Fruit fly (Drosophila melanogaster) whole organism, embryonic: ENCODE results near the gene CG44838.

Source experiments
- Aef1 ChIP-seq: fragments of 200-800 bp; sonication (Bioruptor generic); IDR thresholded peaks from 3 replicates; pipeline ENCODE4 v1.3.6; 2022; ENCODE audit warnings: missing biosample characterization, missing genetic modification characterization
- Bgb ChIP-seq: fragments of 200-800 bp; sonication (Bioruptor generic); IDR thresholded peaks from 2 replicates; pipeline ENCODE4 v1.3.6; 2022; ENCODE audit warnings: missing biosample characterization, missing genetic modification characterization; ENCODE audit not compliant: partially characterized antibody
- Bteb2 ChIP-seq: fragments of 200-800 bp; sonication (Bioruptor generic); optimal IDR thresholded peaks from 2 replicates; lab custom pipeline; 2016; ENCODE audit warnings: missing biosample characterization, missing genetic modification characterization
- CG10267 ChIP-seq: fragments of 200-800 bp; sonication (Bioruptor generic); optimal IDR thresholded peaks from 2 replicates; lab custom pipeline; 2018; ENCODE audit warnings: missing biosample characterization, mild to moderate bottlenecking, missing genetic modification characterization, moderate library complexity
- CG10543 ChIP-seq: fragments of 200-800 bp; sonication (Bioruptor generic); optimal IDR thresholded peaks from 3 replicates; lab custom pipeline; 2017; ENCODE audit warnings: missing biosample characterization, mild to moderate bottlenecking, missing genetic modification characterization, moderate library complexity
- CG11247 ChIP-seq: fragments of 200-800 bp; sonication (Bioruptor generic); IDR thresholded peaks from 2 replicates; pipeline ENCODE4 v1.3.6; 2022; ENCODE audit warnings: missing biosample characterization, missing genetic modification characterization
- CG12659 ChIP-seq: fragments of 200-800 bp; sonication (Bioruptor generic); optimal IDR thresholded peaks from 3 replicates; lab custom pipeline; 2017; ENCODE audit warnings: mild to moderate bottlenecking, missing biosample characterization, missing genetic modification reagents, missing genetic modification characterization
- CG13624 ChIP-seq: fragments of 200-800 bp; sonication (Bioruptor generic); optimal IDR thresholded peaks from 2 replicates; lab custom pipeline; 2016; ENCODE audit warnings: missing biosample characterization, missing genetic modification characterization
- CG14667 ChIP-seq: fragments of 200-800 bp; sonication (Bioruptor generic); IDR thresholded peaks from 2 replicates; pipeline ENCODE4 v1.3.6; 2022; ENCODE audit warnings: missing biosample characterization, missing genetic modification characterization
- CG15514 ChIP-seq: fragments of 200-800 bp; sonication (Bioruptor generic); optimal IDR thresholded peaks from 3 replicates; lab custom pipeline; 2017; ENCODE audit warnings: missing biosample characterization, missing genetic modification characterization, mild to moderate bottlenecking, moderate library complexity, missing genetic modification reagents
- CG15696 ChIP-seq: fragments of 200-800 bp; sonication (Bioruptor generic); optimal IDR thresholded peaks from 2 replicates; lab custom pipeline; 2019; ENCODE audit warnings: missing biosample characterization, mild to moderate bottlenecking, missing genetic modification characterization, moderate library complexity
- CG1602 ChIP-seq: fragments of 200-800 bp; sonication (Bioruptor generic); optimal IDR thresholded peaks from 3 replicates; lab custom pipeline; 2016; ENCODE audit warnings: missing biosample characterization, missing genetic modification characterization
- CG1792 ChIP-seq: fragments of 200-800 bp; sonication (Bioruptor generic); optimal IDR thresholded peaks from 2 replicates; lab custom pipeline; 2016; ENCODE audit warnings: missing biosample characterization, missing genetic modification characterization
- CG2202 ChIP-seq: fragments of 200-800 bp; sonication (Bioruptor generic); optimal IDR thresholded peaks from 2 replicates; lab custom pipeline; 2018; ENCODE audit warnings: missing biosample characterization, mild to moderate bottlenecking, missing genetic modification characterization
- CG2875 ChIP-seq: fragments of 200-800 bp; sonication (Bioruptor generic); optimal IDR thresholded peaks from 2 replicates; lab custom pipeline; 2017; ENCODE audit warnings: missing biosample characterization, mild to moderate bottlenecking, missing genetic modification characterization, missing genetic modification reagents
- CG30431 ChIP-seq: fragments of 200-800 bp; sonication (Bioruptor generic); optimal IDR thresholded peaks from 2 replicates; lab custom pipeline; 2017; ENCODE audit warnings: missing biosample characterization, missing genetic modification characterization
- CG31365 ChIP-seq: fragments of 200-800 bp; sonication (Bioruptor generic); optimal IDR thresholded peaks from 2 replicates; lab custom pipeline; 2018; ENCODE audit warnings: missing biosample characterization, mild to moderate bottlenecking, missing genetic modification characterization
- CG6683 ChIP-seq: fragments of 200-800 bp; sonication (Bioruptor generic); optimal IDR thresholded peaks from 2 replicates; lab custom pipeline; 2017; ENCODE audit warnings: missing biosample characterization, mild to moderate bottlenecking, missing genetic modification characterization, missing genetic modification reagents
- CG6791 ChIP-seq: fragments of 200-800 bp; sonication (Bioruptor generic); IDR thresholded peaks from 3 replicates; pipeline ENCODE4 v1.3.6; 2022; ENCODE audit warnings: missing biosample characterization, missing genetic modification characterization; ENCODE audit not compliant: partially characterized antibody
- CG7372 ChIP-seq: fragments of 200-800 bp; sonication (Bioruptor generic); IDR thresholded peaks from 2 replicates; pipeline ENCODE4 v1.3.6; 2022; ENCODE audit warnings: missing biosample characterization, missing genetic modification characterization
- CG7928 ChIP-seq: fragments of 200-800 bp; sonication (Bioruptor generic); optimal IDR thresholded peaks from 2 replicates; lab custom pipeline; 2017; ENCODE audit warnings: missing biosample characterization, mild to moderate bottlenecking, missing genetic modification characterization
- CG7987 ChIP-seq: fragments of 200-800 bp; sonication (Bioruptor generic); optimal IDR thresholded peaks from 2 replicates; lab custom pipeline; 2018; ENCODE audit warnings: missing biosample characterization, mild to moderate bottlenecking, missing genetic modification characterization, moderate library complexity
- CrebB ChIP-seq: fragments of 200-800 bp; sonication (Bioruptor generic); optimal IDR thresholded peaks from 3 replicates; lab custom pipeline; 2018; ENCODE audit warnings: missing biosample characterization, mild to moderate bottlenecking, missing genetic modification characterization
- Dfd ChIP-seq, 2 experiments: fragments of >200 bp; optimal IDR thresholded peaks; 2 replicates each; lab custom pipeline; 2017; ENCODE audit warnings: missing biosample characterization in 2 of 2, missing genetic modification characterization in 2 of 2
- HLH4C ChIP-seq: fragments of 200-800 bp; sonication (Bioruptor generic); IDR thresholded peaks from 3 replicates; pipeline ENCODE4 v1.3.6; 2022; ENCODE audit warnings: missing biosample characterization, missing genetic modification characterization; ENCODE audit not compliant: partially characterized antibody
- Hmx ChIP-seq: fragments of 200-800 bp; sonication (Bioruptor generic); optimal IDR thresholded peaks from 2 replicates; lab custom pipeline; 2016; ENCODE audit warnings: missing biosample characterization, missing genetic modification characterization
- Lim3 ChIP-seq: fragments of 200-800 bp; sonication (Bioruptor generic); IDR thresholded peaks from 2 replicates; pipeline ENCODE4 v1.3.6; 2022; ENCODE audit warnings: missing biosample characterization, missing genetic modification characterization
- Mrtf ChIP-seq: fragments of 200-800 bp; sonication (Bioruptor generic); IDR thresholded peaks from 3 replicates; pipeline ENCODE4 v1.3.6; 2022; ENCODE audit warnings: missing biosample characterization, missing genetic modification characterization
- NC2β ChIP-seq: fragments of 200-800 bp; sonication (Bioruptor generic); optimal IDR thresholded peaks from 2 replicates; lab custom pipeline; 2016; ENCODE audit warnings: missing biosample characterization, missing genetic modification characterization
- Scr ChIP-seq: fragments of 200-800 bp; sonication (Bioruptor generic); IDR thresholded peaks from 2 replicates; pipeline ENCODE4 v1.3.6; 2022; ENCODE audit warnings: missing biosample characterization, missing genetic modification characterization; ENCODE audit not compliant: partially characterized antibody
- ab ChIP-seq: fragments of 200-800 bp; sonication (Bioruptor generic); optimal IDR thresholded peaks from 2 replicates; lab custom pipeline; 2016; ENCODE audit warnings: missing biosample characterization, missing genetic modification characterization
- ash1 ChIP-seq: fragments of 200-800 bp; sonication (Bioruptor generic); optimal IDR thresholded peaks from 2 replicates; lab custom pipeline; 2018; ENCODE audit warnings: missing biosample characterization, mild to moderate bottlenecking, missing genetic modification characterization
- ato ChIP-seq: fragments of 200-800 bp; sonication (Bioruptor generic); IDR thresholded peaks from 2 replicates; pipeline ENCODE4 v1.3.6; 2022; ENCODE audit warnings: missing biosample characterization, missing genetic modification characterization; ENCODE audit not compliant: partially characterized antibody
- cad ChIP-seq: fragments of >200 bp; optimal IDR thresholded peaks from 2 replicates; lab custom pipeline; 2017; ENCODE audit warnings: missing biosample characterization, missing genetic modification characterization
- dm ChIP-seq: fragments of 200-800 bp; sonication (Bioruptor generic); optimal IDR thresholded peaks from 3 replicates; lab custom pipeline; 2016; ENCODE audit warnings: missing biosample characterization, missing genetic modification characterization
- fu2 ChIP-seq: fragments of 200-800 bp; sonication (Bioruptor generic); optimal IDR thresholded peaks from 2 replicates; lab custom pipeline; 2016; ENCODE audit warnings: missing biosample characterization, missing genetic modification characterization
- gcm ChIP-seq: fragments of 200-800 bp; sonication (Bioruptor generic); optimal IDR thresholded peaks from 2 replicates; lab custom pipeline; 2019; ENCODE audit warnings: missing biosample characterization, mild to moderate bottlenecking, missing genetic modification characterization, moderate library complexity
- grn ChIP-seq: fragments of 200-800 bp; sonication (Bioruptor generic); optimal IDR thresholded peaks from 3 replicates; lab custom pipeline; 2017; ENCODE audit warnings: missing biosample characterization, missing genetic modification characterization
- ken ChIP-seq: fragments of 200-800 bp; sonication (Bioruptor generic); IDR thresholded peaks from 3 replicates; pipeline ENCODE4 v1.3.6; 2022; ENCODE audit warnings: missing biosample characterization, missing genetic modification characterization
- lilli ChIP-seq: fragments of 200-800 bp; sonication (Bioruptor generic); optimal IDR thresholded peaks from 3 replicates; lab custom pipeline; 2016; ENCODE audit warnings: missing biosample characterization, missing genetic modification characterization
- otp ChIP-seq: fragments of 200-800 bp; sonication (Bioruptor generic); IDR thresholded peaks from 3 replicates; pipeline ENCODE4, ENCODE4 v1.3.6; 2022; ENCODE audit warnings: missing biosample characterization, missing genetic modification characterization
- rib ChIP-seq: fragments of 200-800 bp; sonication (Bioruptor generic); IDR thresholded peaks from 2 replicates; pipeline ENCODE4 v1.3.6; 2022; ENCODE audit warnings: missing biosample characterization, missing genetic modification characterization
- slbo ChIP-seq: fragments of 200-800 bp; sonication (Bioruptor generic); IDR thresholded peaks from 2 replicates; pipeline ENCODE4 v1.3.6; 2022; ENCODE audit warnings: missing biosample characterization, missing genetic modification characterization
- so ChIP-seq: fragments of 200-800 bp; sonication (Bioruptor generic); IDR thresholded peaks from 3 replicates; pipeline ENCODE4 v1.3.6; 2022; ENCODE audit warnings: missing biosample characterization, missing genetic modification characterization
- sob ChIP-seq: fragments of 200-800 bp; sonication (Bioruptor generic); IDR thresholded peaks from 2 replicates; pipeline ENCODE4 v1.3.6; 2022; ENCODE audit warnings: missing biosample characterization, missing genetic modification characterization
- tap ChIP-seq: fragments of 200-800 bp; optimal IDR thresholded peaks from 3 replicates; lab custom pipeline; 2019; ENCODE audit warnings: missing biosample characterization, mild to moderate bottlenecking, missing genetic modification characterization, moderate library complexity
- toy ChIP-seq: fragments of 200-800 bp; sonication (Bioruptor generic); IDR thresholded peaks from 2 replicates; pipeline ENCODE4 v1.3.6; 2022; ENCODE audit warnings: missing biosample characterization, missing genetic modification characterization
- unc-4 ChIP-seq: fragments of 200-800 bp; sonication (Bioruptor generic); IDR thresholded peaks from 2 replicates; pipeline ENCODE4 v1.3.6; 2022; ENCODE audit warnings: missing biosample characterization, missing genetic modification characterization; ENCODE audit not compliant: partially characterized antibody
- vvl ChIP-seq: fragments of 200-800 bp; sonication (Bioruptor generic); IDR thresholded peaks from 2 replicates; pipeline ENCODE4 v1.3.6; 2022; ENCODE audit warnings: missing biosample characterization, missing genetic modification characterization
- yki ChIP-seq: fragments of >200 bp; optimal IDR thresholded peaks from 3 replicates; lab custom pipeline; 2018

The CG44838 gene

DNA sequence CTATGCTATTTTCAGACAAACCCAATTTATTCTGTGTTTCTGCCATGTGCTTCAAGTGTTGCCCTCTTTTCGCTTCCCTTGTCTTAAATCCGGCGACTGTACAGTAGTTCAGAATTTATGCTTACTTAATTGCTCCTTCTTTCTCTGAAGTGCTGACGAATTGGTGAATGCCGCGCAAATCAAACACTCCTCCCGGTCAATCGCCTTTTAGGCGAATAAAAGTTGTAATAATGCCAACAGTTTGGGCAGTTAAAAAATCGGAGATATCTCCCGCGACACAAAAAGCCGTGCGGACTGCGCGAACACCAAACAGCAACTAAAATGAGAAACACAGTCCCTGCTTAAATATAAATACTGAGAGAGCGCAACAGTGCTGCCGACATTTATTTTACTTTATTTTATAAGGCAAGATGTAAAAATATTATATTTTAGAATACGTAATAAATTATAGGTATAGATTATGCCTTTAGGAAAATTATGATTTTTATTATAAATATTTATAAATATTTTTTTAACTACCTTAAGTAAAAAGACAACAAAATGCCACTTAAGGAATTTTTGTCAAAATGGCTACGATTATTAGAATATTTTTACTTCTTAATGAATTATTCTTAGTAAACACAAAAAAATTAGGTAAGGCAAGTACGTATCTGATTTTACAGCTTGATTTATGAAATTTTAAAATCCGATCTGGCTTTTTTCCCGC, 44.3 kb downstream of the CG44838 start, which contains the start of gene path (continued):
- peak; percentile 35; the same call in 1 of the 3 replicates for TF ChIP-seq CG6791
- TF ChIP-seq gcm (GFP tag; lab: Kevin White, UChicago) = peak; percentile 14
- no peak for TF ChIP-seq Dfd (GFP tag; optimal IDR thresholded peaks at IDR 0.05; lab: Kevin White, UChicago)
- no peak; the same call in 1 of the 2 replicates for TF ChIP-seq vvl
- no peak for TF ChIP-seq yki
- no peak for TF ChIP-seq so
- peak; percentile 51; the same call in 1 of the 2 replicates for TF ChIP-seq Bgb (GFP tag; lab: Robert Waterston, UW)
- TF ChIP-seq CG11247 (GFP tag; lab: Robert Waterston, UW) = no peak
- peak; percentile 3; the same call in 1 of the 2 replicates for TF ChIP-seq slbo (GFP tag; lab: Robert Waterston, UW)
- TF ChIP-seq ato (GFP tag; lab: Robert Waterston, UW) = no peak
- no peak for TF ChIP-seq CG13624 (GFP tag; lab: Kevin White, UChicago)
- peak; percentile 57 for TF ChIP-seq dm
- TF ChIP-seq NC2β (GFP tag; lab: Kevin White, UChicago) = no peak
- TF ChIP-seq CG15514 (GFP tag; lab: Kevin White, UChicago) = peak; percentile 38
- TF ChIP-seq Aef1 (GFP tag; lab: Robert Waterston, UW) = no peak
- TF ChIP-seq ash1 (GFP tag; lab: Kevin White, UChicago) = peak; percentile 7
- no peak for TF ChIP-seq toy
- TF ChIP-seq fu2 = no peak
- peak; percentile 50; the same call in 1 of the 3 replicates for TF ChIP-seq otp
- peak; percentile 2 for TF ChIP-seq CG31365 (tag; lab: Kevin White, UChicago)
- TF ChIP-seq Mrtf (GFP tag; lab: Robert Waterston, UW) = no peak
- no peak for TF ChIP-seq CG1792 (GFP tag; lab: Kevin White, UChicago)
- no peak for TF ChIP-seq Lim3 (GFP tag; lab: Robert Waterston, UW)
- TF ChIP-seq sob (GFP tag; lab: Robert Waterston, UW) = 0 out of 2 replicates have a peak, but pooled peaks have one; percentile 24
- TF ChIP-seq rib (GFP tag; lab: Robert Waterston, UW) = no peak
- no peak for TF ChIP-seq Bteb2 (GFP tag; lab: Kevin White, UChicago)
- no peak for TF ChIP-seq unc-4 (GFP tag; lab: Robert Waterston, UW)
- TF ChIP-seq CG12659 (GFP tag; lab: Kevin White, UChicago) = peak; percentile 32
- TF ChIP-seq HLH4C (GFP tag; lab: Robert Waterston, UW) = no peak; the same call in 2 of the 3 replicates
- no peak for TF ChIP-seq grn (GFP tag; lab: Kevin White, UChicago)
- peak; percentile 31 for TF ChIP-seq CG15696 (tag; lab: Kevin White, UChicago)
- TF ChIP-seq lilli (GFP tag; lab: Kevin White, UChicago) = peak; percentile 24
- peak; percentile 38 for TF ChIP-seq CG6683 (GFP tag; lab: Kevin White, UChicago)
- TF ChIP-seq CG2875 (GFP tag; lab: Kevin White, UChicago) = no peak
- TF ChIP-seq ab = no peak
- no peak for TF ChIP-seq CG14667
- no peak for TF ChIP-seq CG7372 (GFP tag; lab: Robert Waterston, UW)
- peak; percentile 24 for TF ChIP-seq CG7987
- peak; percentile 13 for TF ChIP-seq CG2202
- no peak for TF ChIP-seq CG30431
- no peak for TF ChIP-seq Hmx
- TF ChIP-seq Scr (GFP tag; lab: Robert Waterston, UW) = no peak
- TF ChIP-seq CG10543 (GFP tag; lab: Kevin White, UChicago) = peak; percentile 21
- peak; percentile 25 for TF ChIP-seq tap (tag; lab: Kevin White, UChicago)
- TF ChIP-seq ken (GFP tag; lab: Robert Waterston, UW) = no peak
- TF ChIP-seq cad = no peak
- no peak for TF ChIP-seq CG7928 (GFP tag; lab: Kevin White, UChicago)
- TF ChIP-seq CG1602 = no peak
- peak; percentile 66 for TF ChIP-seq CG10267
- TF ChIP-seq CrebB (tag; lab: Kevin White, UChicago) = no peak
